Worm (Caenorhabditis elegans): ENCODE data around the gene K09C6.7.

DNA sequence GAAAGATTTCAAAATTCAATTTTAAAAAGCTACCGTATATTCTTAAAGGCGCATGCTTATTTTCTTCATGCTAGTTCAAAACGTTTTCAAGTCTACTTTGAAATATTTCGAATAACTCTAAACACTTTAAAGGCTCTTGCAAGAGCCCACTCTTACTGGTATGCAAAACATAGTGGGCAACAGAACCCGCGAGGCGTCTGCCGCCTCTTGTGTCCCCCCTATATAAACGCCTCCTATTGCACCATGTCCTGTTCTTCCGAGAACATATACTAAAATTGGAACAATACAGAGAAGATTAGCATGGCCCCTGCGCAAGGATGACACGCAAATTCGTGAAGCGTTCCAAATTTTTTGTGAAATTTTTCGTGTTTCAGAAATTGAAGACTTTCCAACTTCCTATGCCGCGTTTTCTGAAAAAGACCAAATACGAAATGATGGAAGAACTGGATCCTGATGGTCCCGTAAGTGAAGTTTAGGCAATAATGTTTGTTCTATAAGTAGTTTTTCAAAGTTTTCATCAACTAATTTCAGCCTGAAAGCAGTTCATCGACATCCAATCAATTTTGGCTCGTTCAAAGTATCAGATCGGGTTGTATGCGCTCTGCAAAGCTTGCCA is 20.1 kb upstream of the K09C6.7 start:
- TF ChIP-seq mep-1 (tag; optimal IDR thresholded peaks at IDR 0.05) (no peak), M03D4.4 (tag; optimal IDR thresholded peaks at IDR 0.05) (no peak), ces-1 (GFP tag; optimal IDR thresholded peaks at IDR 0.05) (no peak), unc-62 (GFP tag; optimal IDR thresholded peaks at IDR 0.05) (no peak)

All from whole organism, mixed stage, embryonic.